Fruit fly (Drosophila melanogaster) whole organism, embryonic: ENCODE results near the gene CG15602.
A peak's percentile ranks its signal among the peaks of the same experiment; 100 is the strongest.

Experiments used
- BEAF-32 ChIP-seq: fragments of 200-800 bp; sonication (Bioruptor generic); optimal IDR thresholded peaks from 3 replicates; lab custom pipeline; 2017; ENCODE audit warnings: missing biosample characterization, missing genetic modification characterization, mild to moderate bottlenecking, moderate library complexity, missing genetic modification reagents
- Bgb ChIP-seq: fragments of 200-800 bp; sonication (Bioruptor generic); IDR thresholded peaks from 2 replicates; pipeline ENCODE4 v1.3.6; 2022; ENCODE audit warnings: missing biosample characterization, missing genetic modification characterization; ENCODE audit not compliant: partially characterized antibody
- CG11085 ChIP-seq: fragments of 200-800 bp; sonication (Bioruptor generic); IDR thresholded peaks from 2 replicates; pipeline ENCODE4 v1.3.6; 2022; ENCODE audit warnings: missing biosample characterization, missing genetic modification characterization
- CG14014 ChIP-seq: fragments of 200-800 bp; sonication (Bioruptor generic); IDR thresholded peaks from 2 replicates; pipeline ENCODE4 v1.3.6; 2022; ENCODE audit warnings: missing biosample characterization, missing genetic modification characterization
- CG14860 ChIP-seq: fragments of 200-800 bp; sonication (Bioruptor generic); IDR thresholded peaks from 3 replicates; pipeline ENCODE4 v1.3.6; 2022; ENCODE audit warnings: missing biosample characterization, missing genetic modification characterization; ENCODE audit not compliant: partially characterized antibody
- CG14965 ChIP-seq: fragments of 200-800 bp; sonication (Bioruptor generic); optimal IDR thresholded peaks from 2 replicates; lab custom pipeline; 2016; ENCODE audit warnings: missing biosample characterization, missing genetic modification characterization, borderline replicate concordance
- CG15269 ChIP-seq: fragments of 200-800 bp; sonication (Bioruptor generic); optimal IDR thresholded peaks from 2 replicates; lab custom pipeline; 2018; ENCODE audit warnings: missing biosample characterization, mild to moderate bottlenecking, missing genetic modification characterization, moderate library complexity
- CG17186 ChIP-seq: fragments of 200-800 bp; sonication (Bioruptor generic); optimal IDR thresholded peaks from 3 replicates; lab custom pipeline; 2017; ENCODE audit warnings: missing biosample characterization, missing genetic modification reagents, missing genetic modification characterization
- CG17568 ChIP-seq: fragments of 200-800 bp; sonication (Bioruptor generic); optimal IDR thresholded peaks from 2 replicates; lab custom pipeline; 2018; ENCODE audit warnings: missing biosample characterization, mild to moderate bottlenecking, missing genetic modification characterization, moderate library complexity
- CG17802 ChIP-seq: fragments of 200-800 bp; sonication (Bioruptor generic); optimal IDR thresholded peaks from 2 replicates; lab custom pipeline; 2018; ENCODE audit warnings: missing biosample characterization, mild to moderate bottlenecking, missing genetic modification characterization, moderate library complexity
- CG17829 ChIP-seq: fragments of 200-800 bp; optimal IDR thresholded peaks from 2 replicates; lab custom pipeline; 2019; ENCODE audit warnings: missing biosample characterization, mild to moderate bottlenecking, missing genetic modification characterization, moderate library complexity
- CG2678 ChIP-seq: fragments of 200-800 bp; sonication (Bioruptor generic); optimal IDR thresholded peaks from 3 replicates; lab custom pipeline; 2019; ENCODE audit warnings: missing biosample characterization, mild to moderate bottlenecking, missing genetic modification characterization, moderate library complexity
- CG2875 ChIP-seq: fragments of 200-800 bp; sonication (Bioruptor generic); optimal IDR thresholded peaks from 2 replicates; lab custom pipeline; 2017; ENCODE audit warnings: missing biosample characterization, mild to moderate bottlenecking, missing genetic modification characterization, missing genetic modification reagents
- CG30020 ChIP-seq: fragments of 200-800 bp; optimal IDR thresholded peaks from 2 replicates; lab custom pipeline; 2019; ENCODE audit warnings: missing biosample characterization, mild to moderate bottlenecking, missing genetic modification characterization, moderate library complexity
- CG34224 ChIP-seq: fragments of 200-800 bp; sonication (Bioruptor generic); IDR thresholded peaks from 3 replicates; pipeline ENCODE4 v1.3.6; 2022; ENCODE audit warnings: missing biosample characterization, missing genetic modification characterization; ENCODE audit not compliant: partially characterized antibody
- CG3847 ChIP-seq: fragments of 200-800 bp; sonication (Bioruptor generic); IDR thresholded peaks from 2 replicates; pipeline ENCODE4 v1.3.6; 2022; ENCODE audit warnings: missing biosample characterization, missing genetic modification characterization
- CG6175 ChIP-seq: fragments of 200-800 bp; sonication (Bioruptor generic); IDR thresholded peaks from 3 replicates; pipeline ENCODE4 v1.3.6; 2022; ENCODE audit warnings: missing biosample characterization, missing genetic modification characterization
- CG6765 ChIP-seq: fragments of 200-800 bp; sonication (Bioruptor generic); optimal IDR thresholded peaks from 3 replicates; lab custom pipeline; 2017; ENCODE audit warnings: missing biosample characterization, mild to moderate bottlenecking, missing genetic modification characterization
- CG6791 ChIP-seq: fragments of 200-800 bp; sonication (Bioruptor generic); IDR thresholded peaks from 3 replicates; pipeline ENCODE4 v1.3.6; 2022; ENCODE audit warnings: missing biosample characterization, missing genetic modification characterization; ENCODE audit not compliant: partially characterized antibody
- CG6813 ChIP-seq: fragments of 200-800 bp; sonication (Bioruptor generic); optimal IDR thresholded peaks from 2 replicates; lab custom pipeline; 2017; ENCODE audit warnings: missing biosample characterization, missing genetic modification characterization, mild to moderate bottlenecking, moderate library complexity, missing genetic modification reagents
- CG7839 ChIP-seq: fragments of 200-800 bp; sonication (Bioruptor generic); optimal IDR thresholded peaks from 3 replicates; lab custom pipeline; 2018; ENCODE audit warnings: missing biosample characterization, mild to moderate bottlenecking, missing genetic modification characterization, moderate library complexity
- CG7987 ChIP-seq: fragments of 200-800 bp; sonication (Bioruptor generic); optimal IDR thresholded peaks from 2 replicates; lab custom pipeline; 2018; ENCODE audit warnings: missing biosample characterization, mild to moderate bottlenecking, missing genetic modification characterization, moderate library complexity
- CkIIα-i1 ChIP-seq: fragments of 200-800 bp; sonication (Bioruptor generic); IDR thresholded peaks from 2 replicates; pipeline ENCODE4 v1.3.6; 2022; ENCODE audit warnings: missing biosample characterization, missing genetic modification characterization
- Hr51 ChIP-seq, 2 experiments: fragments of 200-800 bp; sonication (Bioruptor generic); optimal IDR thresholded peaks; 2 replicates in 1 of 2; 3 replicates in 1 of 2; lab custom pipeline; 2016 to 2018; ENCODE audit warnings: missing biosample characterization in 2 of 2, missing genetic modification characterization in 2 of 2, mild to moderate bottlenecking in 1 of 2, moderate library complexity in 1 of 2
- Hr78 ChIP-seq, 2 experiments: fragments of 200-800 bp in 1 of 2; fragments of >200 bp in 1 of 2; sonication (Bioruptor generic) in 1 of 2; optimal IDR thresholded peaks; 2 replicates each; lab custom pipeline; 2017 to 2019; ENCODE audit warnings: missing biosample characterization in 2 of 2, missing genetic modification characterization in 2 of 2, mild to moderate bottlenecking in 1 of 2, moderate library complexity in 1 of 2
- Mes4 ChIP-seq: fragments of 200-800 bp; sonication (Bioruptor generic); optimal IDR thresholded peaks from 2 replicates; lab custom pipeline; 2016; ENCODE audit warnings: missing biosample characterization, missing genetic modification characterization
- Opbp ChIP-seq: fragments of 200-800 bp; sonication (Bioruptor generic); IDR thresholded peaks from 3 replicates; pipeline ENCODE4 v1.3.6; 2022; ENCODE audit warnings: missing biosample characterization, missing genetic modification characterization; ENCODE audit not compliant: partially characterized antibody
- Optix ChIP-seq: fragments of 200-800 bp; sonication (Bioruptor generic); IDR thresholded peaks from 3 replicates; pipeline ENCODE4 v1.3.6; 2022; ENCODE audit warnings: missing biosample characterization, missing genetic modification characterization
- Pdp1 ChIP-seq, 2 experiments: fragments of 200-800 bp; sonication (Bioruptor generic); optimal IDR thresholded peaks; 3 replicates each; lab custom pipeline; 2016; ENCODE audit warnings: missing biosample characterization in 2 of 2, missing genetic modification characterization in 2 of 2, mild to moderate bottlenecking in 1 of 2, moderate library complexity in 1 of 2
- Ptx1 ChIP-seq: fragments of 200-800 bp; sonication (Bioruptor generic); IDR thresholded peaks from 2 replicates; pipeline ENCODE4 v1.3.6; 2022; ENCODE audit warnings: missing biosample characterization, missing genetic modification characterization
- Sox100B ChIP-seq: fragments of 200-800 bp; sonication (Bioruptor generic); optimal IDR thresholded peaks from 3 replicates; lab custom pipeline; 2018; ENCODE audit warnings: missing biosample characterization, mild to moderate bottlenecking, missing genetic modification characterization
- amos ChIP-seq: fragments of 200-800 bp; sonication (Bioruptor generic); IDR thresholded peaks from 2 replicates; pipeline ENCODE4 v1.3.6; 2022; ENCODE audit warnings: missing biosample characterization, missing genetic modification characterization; ENCODE audit not compliant: partially characterized antibody
- ash1 ChIP-seq: fragments of 200-800 bp; sonication (Bioruptor generic); optimal IDR thresholded peaks from 2 replicates; lab custom pipeline; 2018; ENCODE audit warnings: missing biosample characterization, mild to moderate bottlenecking, missing genetic modification characterization
- bsh ChIP-seq, 2 experiments: fragments of 200-800 bp; sonication (Bioruptor generic); optimal IDR thresholded peaks; 2 replicates each; lab custom pipeline; 2017 to 2018; ENCODE audit warnings: mild to moderate bottlenecking in 2 of 2, missing biosample characterization in 2 of 2, missing genetic modification characterization in 2 of 2, moderate library complexity in 1 of 2
- ci ChIP-seq: fragments of 200-800 bp; sonication (Bioruptor generic); IDR thresholded peaks from 3 replicates; pipeline ENCODE4 v1.3.6; 2022; ENCODE audit warnings: missing biosample characterization, missing genetic modification characterization
- dmrt99B ChIP-seq: fragments of 200-800 bp; sonication (Bioruptor generic); optimal IDR thresholded peaks from 2 replicates; lab custom pipeline; 2018; ENCODE audit warnings: missing biosample characterization, mild to moderate bottlenecking, missing genetic modification characterization, moderate library complexity
- dpn ChIP-seq, 2 experiments: fragments of 200-800 bp; sonication (Bioruptor generic); optimal IDR thresholded peaks; 3 replicates each; lab custom pipeline; 2016; ENCODE audit warnings: missing biosample characterization in 2 of 2, missing genetic modification characterization in 2 of 2
- fru ChIP-seq: fragments of >200 bp; optimal IDR thresholded peaks from 2 replicates; lab custom pipeline; 2017
- ind ChIP-seq: fragments of 200-800 bp; sonication (Bioruptor generic); optimal IDR thresholded peaks from 3 replicates; lab custom pipeline; 2016; ENCODE audit warnings: missing biosample characterization, missing genetic modification characterization
- kah ChIP-seq: fragments of 200-800 bp; sonication (Bioruptor generic); optimal IDR thresholded peaks from 2 replicates; lab custom pipeline; 2018; ENCODE audit warnings: missing biosample characterization, mild to moderate bottlenecking, missing genetic modification characterization
- nmo ChIP-seq: fragments of 200-800 bp; sonication (Bioruptor generic); optimal IDR thresholded peaks from 2 replicates; lab custom pipeline; 2018; ENCODE audit warnings: missing biosample characterization, mild to moderate bottlenecking, missing genetic modification characterization, moderate library complexity
- pb ChIP-seq: fragments of 200-800 bp; sonication (Bioruptor generic); optimal IDR thresholded peaks from 3 replicates; lab custom pipeline; 2016; ENCODE audit warnings: missing biosample characterization, missing genetic modification characterization
- pnt ChIP-seq: fragments of 200-800 bp; sonication (Bioruptor generic); optimal IDR thresholded peaks from 3 replicates; lab custom pipeline; 2016; ENCODE audit warnings: missing biosample characterization, missing genetic modification characterization
- repo ChIP-seq: fragments of 200-800 bp; sonication (Bioruptor generic); optimal IDR thresholded peaks from 2 replicates; lab custom pipeline; 2016; ENCODE audit warnings: missing biosample characterization, missing genetic modification characterization
- slbo ChIP-seq: fragments of 200-800 bp; sonication (Bioruptor generic); IDR thresholded peaks from 2 replicates; pipeline ENCODE4 v1.3.6; 2022; ENCODE audit warnings: missing biosample characterization, missing genetic modification characterization
- slou ChIP-seq: fragments of 200-800 bp; sonication (Bioruptor generic); optimal IDR thresholded peaks from 3 replicates; lab custom pipeline; 2016; ENCODE audit warnings: missing biosample characterization, missing genetic modification characterization
- ssp ChIP-seq: fragments of 200-800 bp; sonication (Bioruptor generic); IDR thresholded peaks from 2 replicates; pipeline ENCODE4 v1.3.6; 2022; ENCODE audit warnings: missing biosample characterization, missing genetic modification characterization

CG15602 gene

DNA sequence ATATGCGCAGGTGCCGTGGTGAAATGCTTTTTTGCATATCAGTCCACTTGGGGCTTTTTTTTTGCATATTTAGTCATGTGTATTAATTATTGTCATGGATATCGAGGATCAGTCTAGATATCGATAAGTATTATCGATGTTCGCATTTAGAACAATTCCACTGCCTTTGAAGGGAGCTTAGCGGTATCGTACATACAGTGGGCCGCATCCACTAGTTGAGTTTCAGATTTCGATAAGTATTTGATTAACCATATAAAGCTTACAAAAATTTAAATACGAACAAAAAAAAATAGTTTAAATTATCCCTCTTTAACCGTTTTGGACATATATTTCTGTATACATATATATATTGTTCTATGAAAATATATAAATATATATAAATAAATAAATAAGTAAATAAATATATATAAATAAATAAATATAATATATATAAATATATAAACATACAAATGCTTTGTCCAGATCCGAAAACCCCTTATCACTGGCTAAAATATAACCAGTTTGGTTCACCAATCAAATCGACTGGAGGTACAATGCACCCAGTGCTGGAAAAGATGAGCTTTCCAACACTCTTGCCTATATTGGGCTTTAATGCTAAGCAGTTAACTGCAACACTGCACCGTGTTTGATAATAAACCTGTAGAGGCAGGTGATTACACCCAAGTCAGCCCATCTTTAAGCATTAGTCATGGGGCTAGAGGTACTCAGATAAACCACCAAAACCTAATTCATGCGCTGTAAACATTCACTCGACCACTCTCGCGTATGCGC is 3.8 kb downstream of the CG15602 start (continued):
- TF ChIP-seq CG7839 (tag; lab: Kevin White, UChicago) (peak; percentile 18), amos (GFP tag; lab: Robert Waterston, UW) (peak; percentile 86; the same call in 1 of the 2 replicates), Bgb (GFP tag; lab: Robert Waterston, UW) (peak; percentile 75), CG11085 (GFP tag; lab: Robert Waterston, UW) (no peak), CG17568 (GFP tag; lab: Kevin White, UChicago) (no peak), Pdp1 (GFP tag; optimal IDR thresholded peaks at IDR 0.05; lab: Kevin White, UChicago) (no peak), Hr78 (GFP tag; optimal IDR thresholded peaks at IDR 0.05; lab: Kevin White, UChicago) (no peak), slou (GFP tag; lab: Kevin White, UChicago) (no peak), Sox100B (GFP tag; lab: Kevin White, UChicago) (peak; percentile 20), CG7987 (GFP tag; lab: Kevin White, UChicago) (no peak), CG30020 (peak; percentile 83), CG6765 (peak; percentile 34), CG34224 (peak; percentile 84), ssp (GFP tag; lab: Robert Waterston, UW) (peak; percentile 72), nmo (GFP tag; lab: Kevin White, UChicago) (peak; percentile 22), CG6175 (GFP tag; lab: Robert Waterston, UW) (no peak), ash1 (GFP tag; lab: Kevin White, UChicago) (no peak), CG17186 (no peak), slbo (GFP tag; lab: Robert Waterston, UW) (peak; percentile 41), ci (GFP tag; lab: Robert Waterston, UW) (no peak; the same call in 2 of the 3 replicates), Ptx1 (GFP tag; lab: Robert Waterston, UW) (peak; percentile 39), CG15269 (no peak), ind (GFP tag; lab: Kevin White, UChicago) (peak; percentile 3), CG3847 (GFP tag; lab: Robert Waterston, UW) (no peak), CG6813 (GFP tag; lab: Kevin White, UChicago) (peak; percentile 24), CG6791 (peak; percentile 85), pb (GFP tag; lab: Kevin White, UChicago) (no peak), repo (GFP tag; lab: Kevin White, UChicago) (no peak), CG14014 (GFP tag; lab: Robert Waterston, UW) (no peak), CG14860 (GFP tag; lab: Robert Waterston, UW) (peak; percentile 74), CG2875 (no peak), CG17802 (tag; lab: Kevin White, UChicago) (peak; percentile 53), BEAF-32 (GFP tag; lab: Kevin White, UChicago) (peak; percentile 76), bsh (GFP tag; optimal IDR thresholded peaks at IDR 0.05; lab: Kevin White, UChicago) (peak in 1 of 2 experiments; percentile 21), Hr51 (GFP tag; optimal IDR thresholded peaks at IDR 0.05; lab: Kevin White, UChicago) (peak in 1 of 2 experiments; percentile 30), CG17829 (tag; lab: Kevin White, UChicago) (peak; percentile 33), kah (GFP tag; lab: Kevin White, UChicago) (no peak), CG2678 (peak; percentile 48), CG14965 (GFP tag; lab: Kevin White, UChicago) (no peak), CkIIα-i1 (GFP tag; lab: Robert Waterston, UW) (no peak), Optix (no peak), fru (lab: Kevin White, UChicago) (no peak), Mes4 (GFP tag; lab: Kevin White, UChicago) (no peak), Opbp (peak; percentile 88; the same call in 2 of the 3 replicates), dpn (GFP tag; optimal IDR thresholded peaks at IDR 0.05; lab: Kevin White, UChicago) (peak in 1 of 2 experiments; percentile 14), pnt (GFP tag; lab: Kevin White, UChicago) (no peak), dmrt99B (peak; percentile 4)
